Fruit fly (Drosophila melanogaster) whole organism, embryonic: ENCODE results near the gene corto.

Source experiments
- Adf1 ChIP-seq: fragments of 200-800 bp; sonication (Bioruptor generic); IDR thresholded peaks from 2 replicates; pipeline ENCODE4 v1.3.6; 2022; ENCODE audit warnings: missing biosample characterization, missing genetic modification characterization
- Bdp1 ChIP-seq: fragments of 200-800 bp; sonication (Bioruptor generic); optimal IDR thresholded peaks from 3 replicates; lab custom pipeline; 2016; ENCODE audit warnings: missing biosample characterization, missing genetic modification characterization
- BtbVII ChIP-seq: fragments of 200-800 bp; sonication (Bioruptor generic); optimal IDR thresholded peaks from 3 replicates; lab custom pipeline; 2017; ENCODE audit warnings: missing biosample characterization, mild to moderate bottlenecking, missing genetic modification characterization
- CG10267 ChIP-seq: fragments of 200-800 bp; sonication (Bioruptor generic); optimal IDR thresholded peaks from 2 replicates; lab custom pipeline; 2018; ENCODE audit warnings: missing biosample characterization, mild to moderate bottlenecking, missing genetic modification characterization, moderate library complexity
- CG10565 ChIP-seq: fragments of 200-800 bp; sonication (Bioruptor generic); optimal IDR thresholded peaks from 3 replicates; lab custom pipeline; 2016; ENCODE audit warnings: missing biosample characterization, mild to moderate bottlenecking, missing genetic modification characterization
- CG11247 ChIP-seq: fragments of 200-800 bp; sonication (Bioruptor generic); IDR thresholded peaks from 2 replicates; pipeline ENCODE4 v1.3.6; 2022; ENCODE audit warnings: missing biosample characterization, missing genetic modification characterization
- CG11456 ChIP-seq: fragments of 200-800 bp; sonication (Bioruptor generic); IDR thresholded peaks from 3 replicates; pipeline ENCODE4 v1.3.6; 2022; ENCODE audit warnings: missing biosample characterization, missing genetic modification characterization
- CG12769 ChIP-seq: fragments of 200-800 bp; sonication (Bioruptor generic); optimal IDR thresholded peaks from 2 replicates; lab custom pipeline; 2019; ENCODE audit warnings: missing biosample characterization, mild to moderate bottlenecking, missing genetic modification characterization, moderate library complexity
- CG14050 ChIP-seq: fragments of 200-800 bp; sonication (Bioruptor generic); IDR thresholded peaks from 3 replicates; pipeline ENCODE4 v1.3.6; 2022; ENCODE audit warnings: missing biosample characterization, missing genetic modification characterization
- CG15269 ChIP-seq: fragments of 200-800 bp; sonication (Bioruptor generic); optimal IDR thresholded peaks from 2 replicates; lab custom pipeline; 2018; ENCODE audit warnings: missing biosample characterization, mild to moderate bottlenecking, missing genetic modification characterization, moderate library complexity
- CG18619 ChIP-seq: fragments of 200-800 bp; sonication (Bioruptor generic); optimal IDR thresholded peaks from 3 replicates; lab custom pipeline; 2017; ENCODE audit warnings: missing biosample characterization, mild to moderate bottlenecking, missing genetic modification characterization
- CG2116 ChIP-seq: fragments of 200-800 bp; sonication (Bioruptor generic); optimal IDR thresholded peaks from 3 replicates; lab custom pipeline; 2018; ENCODE audit warnings: missing biosample characterization, mild to moderate bottlenecking, missing genetic modification characterization
- CG31441 ChIP-seq: fragments of 200-800 bp; sonication (Bioruptor generic); IDR thresholded peaks from 2 replicates; pipeline ENCODE4 v1.3.6; 2022; ENCODE audit warnings: missing biosample characterization, missing genetic modification characterization
- CG3847 ChIP-seq: fragments of 200-800 bp; sonication (Bioruptor generic); IDR thresholded peaks from 2 replicates; pipeline ENCODE4 v1.3.6; 2022; ENCODE audit warnings: missing biosample characterization, missing genetic modification characterization
- CG4424 ChIP-seq: fragments of 200-800 bp; sonication (Bioruptor generic); optimal IDR thresholded peaks from 3 replicates; lab custom pipeline; 2016; ENCODE audit warnings: missing biosample characterization, missing genetic modification characterization
- CG6272 ChIP-seq: fragments of 200-800 bp; sonication (Bioruptor generic); IDR thresholded peaks from 2 replicates; pipeline ENCODE4 v1.3.6; 2022; ENCODE audit warnings: missing biosample characterization, missing genetic modification characterization
- CG7987 ChIP-seq: fragments of 200-800 bp; sonication (Bioruptor generic); optimal IDR thresholded peaks from 2 replicates; lab custom pipeline; 2018; ENCODE audit warnings: missing biosample characterization, mild to moderate bottlenecking, missing genetic modification characterization, moderate library complexity
- CG8089 ChIP-seq: fragments of 200-800 bp; sonication (Bioruptor generic); optimal IDR thresholded peaks from 3 replicates; lab custom pipeline; 2016; ENCODE audit warnings: missing biosample characterization, missing genetic modification characterization
- CHES-1-like ChIP-seq: fragments of 200-800 bp; sonication (Bioruptor generic); optimal IDR thresholded peaks from 2 replicates; lab custom pipeline; 2016; ENCODE audit warnings: missing biosample characterization, missing genetic modification characterization
- Chrac-16 ChIP-seq: fragments of 200-800 bp; sonication (Bioruptor generic); optimal IDR thresholded peaks from 3 replicates; lab custom pipeline; 2016; ENCODE audit warnings: missing biosample characterization, missing genetic modification characterization
- CrebB ChIP-seq: fragments of 200-800 bp; sonication (Bioruptor generic); optimal IDR thresholded peaks from 3 replicates; lab custom pipeline; 2018; ENCODE audit warnings: missing biosample characterization, mild to moderate bottlenecking, missing genetic modification characterization
- Dfd ChIP-seq, 2 experiments: fragments of >200 bp; optimal IDR thresholded peaks; 2 replicates each; lab custom pipeline; 2017; ENCODE audit warnings: missing biosample characterization in 2 of 2, missing genetic modification characterization in 2 of 2
- E2f2 ChIP-seq: fragments of 200-800 bp; sonication (Bioruptor generic); IDR thresholded peaks from 2 replicates; pipeline ENCODE4 v1.3.6; 2022; ENCODE audit warnings: missing biosample characterization, missing genetic modification characterization
- Gug ChIP-seq: fragments of 200-800 bp; sonication (Bioruptor generic); IDR thresholded peaks from 4 replicates; pipeline ENCODE4 v1.3.6; 2022; ENCODE audit warnings: missing biosample characterization, missing genetic modification characterization
- HLH4C ChIP-seq: fragments of 200-800 bp; sonication (Bioruptor generic); IDR thresholded peaks from 3 replicates; pipeline ENCODE4 v1.3.6; 2022; ENCODE audit warnings: missing biosample characterization, missing genetic modification characterization; ENCODE audit not compliant: partially characterized antibody
- Med ChIP-seq: fragments of 200-800 bp; sonication (Bioruptor generic); peaks from one replicate; lab custom pipeline; 2016; ENCODE audit warnings: missing biosample characterization, missing genetic modification characterization, mild to moderate bottlenecking, inconsistent platforms, moderate library complexity
- NC2α ChIP-seq: fragments of 200-800 bp; sonication (Bioruptor generic); optimal IDR thresholded peaks from 2 replicates; lab custom pipeline; 2016; ENCODE audit warnings: missing biosample characterization, missing genetic modification characterization
- Oaz ChIP-seq: fragments of 200-800 bp; sonication (Bioruptor generic); IDR thresholded peaks from 2 replicates; pipeline ENCODE4 v1.3.6; 2022; ENCODE audit warnings: missing biosample characterization, missing genetic modification characterization
- Oli ChIP-seq: fragments of 200-800 bp; sonication (Bioruptor generic); optimal IDR thresholded peaks from 2 replicates; lab custom pipeline; 2018; ENCODE audit warnings: missing biosample characterization, mild to moderate bottlenecking, missing genetic modification characterization, moderate library complexity
- Optix ChIP-seq: fragments of 200-800 bp; sonication (Bioruptor generic); IDR thresholded peaks from 3 replicates; pipeline ENCODE4 v1.3.6; 2022; ENCODE audit warnings: missing biosample characterization, missing genetic modification characterization
- PHDP ChIP-seq: fragments of 200-800 bp; sonication (Bioruptor generic); optimal IDR thresholded peaks from 3 replicates; lab custom pipeline; 2018; ENCODE audit warnings: missing biosample characterization, mild to moderate bottlenecking, missing genetic modification characterization, moderate library complexity
- Sox100B ChIP-seq: fragments of 200-800 bp; sonication (Bioruptor generic); optimal IDR thresholded peaks from 3 replicates; lab custom pipeline; 2018; ENCODE audit warnings: missing biosample characterization, mild to moderate bottlenecking, missing genetic modification characterization
- ara ChIP-seq: fragments of 200-800 bp; sonication (Bioruptor generic); IDR thresholded peaks from 2 replicates; pipeline ENCODE4 v1.3.6; 2022; ENCODE audit warnings: missing biosample characterization, missing genetic modification characterization
- ash1 ChIP-seq: fragments of 200-800 bp; sonication (Bioruptor generic); optimal IDR thresholded peaks from 2 replicates; lab custom pipeline; 2018; ENCODE audit warnings: missing biosample characterization, mild to moderate bottlenecking, missing genetic modification characterization
- bbx ChIP-seq: fragments of 200-800 bp; sonication (Bioruptor generic); IDR thresholded peaks from 2 replicates; pipeline ENCODE4 v1.3.6; 2022; ENCODE audit warnings: missing biosample characterization, missing genetic modification characterization; ENCODE audit not compliant: partially characterized antibody
- chn ChIP-seq: fragments of 200-800 bp; sonication (Bioruptor generic); optimal IDR thresholded peaks from 2 replicates; lab custom pipeline; 2016; ENCODE audit warnings: missing biosample characterization, missing genetic modification characterization
- ems ChIP-seq: fragments of 200-800 bp; sonication (Bioruptor generic); optimal IDR thresholded peaks from 3 replicates; lab custom pipeline; 2016; ENCODE audit warnings: missing biosample characterization, missing genetic modification characterization
- ftz-f1 ChIP-seq: fragments of 200-800 bp; sonication (Bioruptor generic); optimal IDR thresholded peaks from 2 replicates; lab custom pipeline; 2016; ENCODE audit warnings: missing biosample characterization, missing genetic modification characterization
- gcm2 ChIP-seq: fragments of 200-800 bp; sonication (Bioruptor generic); optimal IDR thresholded peaks from 2 replicates; lab custom pipeline; 2016; ENCODE audit warnings: missing biosample characterization, missing genetic modification characterization
- insv ChIP-seq, 2 experiments: fragments of 200-800 bp; sonication (Bioruptor generic); optimal IDR thresholded peaks; 3 replicates each; lab custom pipeline; 2016 to 2018; ENCODE audit warnings: missing biosample characterization in 2 of 2, missing genetic modification characterization in 2 of 2
- maf-S ChIP-seq: fragments of 200-800 bp; sonication (Bioruptor generic); optimal IDR thresholded peaks from 2 replicates; lab custom pipeline; 2016; ENCODE audit warnings: missing biosample characterization, missing genetic modification characterization
- pb ChIP-seq: fragments of 200-800 bp; sonication (Bioruptor generic); optimal IDR thresholded peaks from 3 replicates; lab custom pipeline; 2016; ENCODE audit warnings: missing biosample characterization, missing genetic modification characterization
- pho ChIP-seq: fragments of 200-800 bp; sonication (Bioruptor generic); optimal IDR thresholded peaks from 2 replicates; lab custom pipeline; 2016; ENCODE audit warnings: missing biosample characterization, missing genetic modification characterization
- pzg ChIP-seq: fragments of 200-800 bp; sonication (Bioruptor generic); optimal IDR thresholded peaks from 3 replicates; lab custom pipeline; 2018; ENCODE audit warnings: missing biosample characterization, mild to moderate bottlenecking, missing genetic modification characterization, moderate library complexity
- sens-2 ChIP-seq: fragments of 200-800 bp; sonication (Bioruptor generic); IDR thresholded peaks from 2 replicates; pipeline ENCODE4 v1.3.6; 2022; ENCODE audit warnings: missing biosample characterization, missing genetic modification characterization
- sug ChIP-seq: fragments of 200-800 bp; optimal IDR thresholded peaks from 2 replicates; lab custom pipeline; 2019; ENCODE audit warnings: missing biosample characterization, mild to moderate bottlenecking, missing genetic modification characterization, moderate library complexity
- tgo ChIP-seq: fragments of 200-800 bp; sonication (Bioruptor generic); IDR thresholded peaks from 3 replicates; pipeline ENCODE4 v1.3.6; 2022; ENCODE audit warnings: missing biosample characterization, missing genetic modification characterization
- tna ChIP-seq: fragments of 200-800 bp; sonication (Bioruptor generic); IDR thresholded peaks from 2 replicates; pipeline ENCODE4 v1.3.6; 2022; ENCODE audit warnings: missing biosample characterization, missing genetic modification characterization; ENCODE audit not compliant: partially characterized antibody
- vvl ChIP-seq: fragments of 200-800 bp; sonication (Bioruptor generic); IDR thresholded peaks from 2 replicates; pipeline ENCODE4 v1.3.6; 2022; ENCODE audit warnings: missing biosample characterization, missing genetic modification characterization
- wor ChIP-seq: fragments of 200-800 bp; sonication (Bioruptor generic); IDR thresholded peaks from 2 replicates; pipeline ENCODE4 v1.3.6; 2022; ENCODE audit warnings: missing biosample characterization, missing genetic modification characterization

The corto gene

dm6 chr3R:5042958-5043712, 43.7 kb downstream of the corto start (continued):
- peak; percentile 80 for TF ChIP-seq ash1 (GFP tag; lab: Kevin White, UChicago)
- no peak for TF ChIP-seq bbx (GFP tag; lab: Robert Waterston, UW)
- TF ChIP-seq CG31441 (GFP tag; lab: Robert Waterston, UW), result peak; percentile 50; the same call in 1 of the 2 replicates
- TF ChIP-seq insv (GFP tag; optimal IDR thresholded peaks at IDR 0.05; lab: Kevin White, UChicago), result peak in 1 of 2 experiments; percentile 42
- peak; percentile 43 for TF ChIP-seq CG8089 (GFP tag; lab: Kevin White, UChicago)
- no peak for TF ChIP-seq HLH4C (GFP tag; lab: Robert Waterston, UW)
- TF ChIP-seq CG7987 (GFP tag; lab: Kevin White, UChicago), result peak; percentile 87
- no peak; the same call in 1 of the 2 replicates for TF ChIP-seq sens-2 (GFP tag; lab: Robert Waterston, UW)
- peak; percentile 60 for TF ChIP-seq CHES-1-like (GFP tag; lab: Kevin White, UChicago)
- TF ChIP-seq ara (GFP tag; lab: Robert Waterston, UW), result peak; percentile 49
- 0 out of 2 replicates have a peak, but pooled peaks have one; percentile 28 for TF ChIP-seq CG3847 (GFP tag; lab: Robert Waterston, UW)
- TF ChIP-seq CG6272, result no peak
- TF ChIP-seq pzg (GFP tag; lab: Kevin White, UChicago), result no peak
- no peak for TF ChIP-seq chn (GFP tag; lab: Kevin White, UChicago)
- TF ChIP-seq Dfd (GFP tag; optimal IDR thresholded peaks at IDR 0.05; lab: Kevin White, UChicago), result no peak
- TF ChIP-seq wor (GFP tag; lab: Robert Waterston, UW), result no peak
- peak; percentile 78 for TF ChIP-seq Sox100B (GFP tag; lab: Kevin White, UChicago)
- TF ChIP-seq sug (tag; lab: Kevin White, UChicago), result peak; percentile 69
- peak; percentile 25 for TF ChIP-seq NC2α (GFP tag; lab: Kevin White, UChicago)
- peak; percentile 59 for TF ChIP-seq BtbVII
- no peak for TF ChIP-seq ftz-f1
- peak; percentile 78 for TF ChIP-seq CrebB (tag; lab: Kevin White, UChicago)
- TF ChIP-seq CG15269 (tag; lab: Kevin White, UChicago), result peak; percentile 77
- TF ChIP-seq pb (GFP tag; lab: Kevin White, UChicago), result no peak
- peak; percentile 74 for TF ChIP-seq PHDP
- no peak for TF ChIP-seq CG10565 (GFP tag; lab: Kevin White, UChicago)
- TF ChIP-seq gcm2 (GFP tag; lab: Kevin White, UChicago), result peak; percentile 65
- peak; percentile 55 for TF ChIP-seq Bdp1 (GFP tag; lab: Kevin White, UChicago)
- TF ChIP-seq Gug, result no peak
- TF ChIP-seq CG2116 (GFP tag; lab: Kevin White, UChicago), result peak; percentile 42
- TF ChIP-seq CG12769 (tag; lab: Kevin White, UChicago), result peak; percentile 80
- 0 out of 3 replicates have a peak, but pooled peaks have one; percentile 7 for TF ChIP-seq Optix (GFP tag; lab: Robert Waterston, UW)
- no peak for TF ChIP-seq Oli
- TF ChIP-seq Oaz (GFP tag; lab: Robert Waterston, UW), result no peak
- TF ChIP-seq Med (GFP tag; lab: Kevin White, UChicago), result peak; percentile 94
- peak; percentile 34; the same call in 1 of the 3 replicates for TF ChIP-seq tgo
- TF ChIP-seq Adf1, result peak; percentile 64
- TF ChIP-seq CG10267 (tag; lab: Kevin White, UChicago), result peak; percentile 11
- peak; percentile 43; the same call in 1 of the 2 replicates for TF ChIP-seq vvl (GFP tag; lab: Robert Waterston, UW)
- TF ChIP-seq pho, result peak; percentile 69
- peak; percentile 51 for TF ChIP-seq E2f2 (GFP tag; lab: Robert Waterston, UW)
- TF ChIP-seq Chrac-16, result no peak
- no peak for TF ChIP-seq tna (GFP tag; lab: Robert Waterston, UW)
- peak; percentile 79 for TF ChIP-seq CG18619 (GFP tag; lab: Kevin White, UChicago)
- TF ChIP-seq CG14050 (GFP tag; lab: Robert Waterston, UW), result peak; percentile 18; the same call in 1 of the 3 replicates
- no peak for TF ChIP-seq CG11247
- no peak for TF ChIP-seq CG11456 (GFP tag; lab: Robert Waterston, UW)
- no peak for TF ChIP-seq ems
- TF ChIP-seq CG4424 (GFP tag; lab: Kevin White, UChicago), result no peak
- TF ChIP-seq maf-S (GFP tag; lab: Kevin White, UChicago), result no peak
